Fruit fly (Drosophila melanogaster) whole organism, embryonic: ENCODE data around the gene CG32639.
A peak's percentile ranks its signal among the peaks of the same experiment; 100 is the strongest.

Source experiments
- CG10209 ChIP-seq: fragments of 200-800 bp; sonication (Bioruptor generic); optimal IDR thresholded peaks from 3 replicates; lab custom pipeline; 2017; ENCODE audit warnings: missing biosample characterization, mild to moderate bottlenecking, missing genetic modification characterization, missing genetic modification reagents
- CG10267 ChIP-seq: fragments of 200-800 bp; sonication (Bioruptor generic); optimal IDR thresholded peaks from 2 replicates; lab custom pipeline; 2018; ENCODE audit warnings: missing biosample characterization, mild to moderate bottlenecking, missing genetic modification characterization, moderate library complexity
- CG10321 ChIP-seq: fragments of 200-800 bp; sonication (Bioruptor generic); IDR thresholded peaks from 2 replicates; pipeline ENCODE4 v1.3.6; 2022; ENCODE audit warnings: missing biosample characterization, missing genetic modification characterization
- CG10366 ChIP-seq: fragments of 200-800 bp; sonication (Bioruptor generic); IDR thresholded peaks from 2 replicates; pipeline ENCODE4 v1.3.6; 2022; ENCODE audit warnings: missing biosample characterization, missing genetic modification characterization
- CG11093 ChIP-seq: fragments of 200-800 bp; sonication (Bioruptor generic); IDR thresholded peaks from 3 replicates; pipeline ENCODE4 v1.3.6; 2022; ENCODE audit warnings: missing biosample characterization, missing genetic modification characterization
- CG11560 ChIP-seq: fragments of 200-800 bp; sonication (Bioruptor generic); IDR thresholded peaks from 3 replicates; pipeline ENCODE4 v1.3.6; 2022; ENCODE audit warnings: missing biosample characterization, missing genetic modification characterization
- CG13123 ChIP-seq: fragments of 200-800 bp; sonication (Bioruptor generic); optimal IDR thresholded peaks from 2 replicates; lab custom pipeline; 2016; ENCODE audit warnings: missing biosample characterization, missing genetic modification characterization
- CG13624 ChIP-seq: fragments of 200-800 bp; sonication (Bioruptor generic); optimal IDR thresholded peaks from 2 replicates; lab custom pipeline; 2016; ENCODE audit warnings: missing biosample characterization, missing genetic modification characterization
- CG14441 ChIP-seq: fragments of 200-800 bp; sonication (Bioruptor generic); IDR thresholded peaks from 2 replicates; pipeline ENCODE4 v1.3.6; 2022; ENCODE audit warnings: missing biosample characterization, missing genetic modification characterization
- CG16779 ChIP-seq: fragments of 200-800 bp; sonication (Bioruptor generic); IDR thresholded peaks from 2 replicates; pipeline ENCODE4 v1.3.6; 2022; ENCODE audit warnings: missing biosample characterization, missing genetic modification characterization
- CG17186 ChIP-seq: fragments of 200-800 bp; sonication (Bioruptor generic); optimal IDR thresholded peaks from 3 replicates; lab custom pipeline; 2017; ENCODE audit warnings: missing biosample characterization, missing genetic modification reagents, missing genetic modification characterization
- CG17912 ChIP-seq: fragments of 200-800 bp; sonication (Bioruptor generic); optimal IDR thresholded peaks from 2 replicates; lab custom pipeline; 2018; ENCODE audit warnings: missing biosample characterization, mild to moderate bottlenecking, missing genetic modification characterization
- CG2120 ChIP-seq: fragments of 200-800 bp; sonication (Bioruptor generic); optimal IDR thresholded peaks from 3 replicates; lab custom pipeline; 2016; ENCODE audit warnings: missing biosample characterization, missing genetic modification characterization
- CG2199 ChIP-seq: fragments of 200-800 bp; sonication (Bioruptor generic); IDR thresholded peaks from 3 replicates; pipeline ENCODE4 v1.3.6; 2022; ENCODE audit warnings: missing biosample characterization, missing genetic modification characterization
- CG2678 ChIP-seq: fragments of 200-800 bp; sonication (Bioruptor generic); optimal IDR thresholded peaks from 3 replicates; lab custom pipeline; 2019; ENCODE audit warnings: missing biosample characterization, mild to moderate bottlenecking, missing genetic modification characterization, moderate library complexity
- CG31224 ChIP-seq: fragments of 200-800 bp; sonication (Bioruptor generic); IDR thresholded peaks from 2 replicates; pipeline ENCODE4 v1.3.6; 2022; ENCODE audit warnings: missing biosample characterization, missing genetic modification characterization
- CG3995 ChIP-seq: fragments of 200-800 bp; sonication (Bioruptor generic); optimal IDR thresholded peaks from 3 replicates; lab custom pipeline; 2016; ENCODE audit warnings: missing biosample characterization, missing genetic modification characterization
- CG4404 ChIP-seq: fragments of 200-800 bp; sonication (Bioruptor generic); IDR thresholded peaks from 2 replicates; pipeline ENCODE4 v1.3.6; 2022; ENCODE audit warnings: missing biosample characterization, missing genetic modification characterization
- CG7963 ChIP-seq: fragments of 200-800 bp; sonication (Bioruptor generic); IDR thresholded peaks from 3 replicates; pipeline ENCODE4 v1.3.6; 2022; ENCODE audit warnings: missing biosample characterization, missing genetic modification characterization; ENCODE audit not compliant: partially characterized antibody
- CG8765 ChIP-seq: fragments of 200-800 bp; sonication (Bioruptor generic); IDR thresholded peaks from 2 replicates; pipeline ENCODE4 v1.3.6; 2022; ENCODE audit warnings: missing biosample characterization, missing genetic modification characterization
- CG9437 ChIP-seq: fragments of 200-800 bp; sonication (Bioruptor generic); optimal IDR thresholded peaks from 2 replicates; lab custom pipeline; 2018; ENCODE audit warnings: missing biosample characterization, mild to moderate bottlenecking, missing genetic modification characterization
- CG9817 ChIP-seq: fragments of 200-800 bp; sonication (Bioruptor generic); optimal IDR thresholded peaks from 2 replicates; lab custom pipeline; 2018; ENCODE audit warnings: missing biosample characterization, mild to moderate bottlenecking, missing genetic modification characterization, moderate library complexity
- CoRest ChIP-seq: fragments of 200-800 bp; sonication (Bioruptor generic); optimal IDR thresholded peaks from 3 replicates; lab custom pipeline; 2018; ENCODE audit warnings: missing biosample characterization, mild to moderate bottlenecking, missing genetic modification characterization, moderate library complexity
- E2f2 ChIP-seq: fragments of 200-800 bp; sonication (Bioruptor generic); IDR thresholded peaks from 2 replicates; pipeline ENCODE4 v1.3.6; 2022; ENCODE audit warnings: missing biosample characterization, missing genetic modification characterization
- H2.0 ChIP-seq: fragments of 200-800 bp; sonication (Bioruptor generic); IDR thresholded peaks from 2 replicates; pipeline ENCODE4 v1.3.6; 2022; ENCODE audit warnings: missing biosample characterization, missing genetic modification characterization
- Hr3 ChIP-seq: fragments of 200-800 bp; sonication (Bioruptor generic); optimal IDR thresholded peaks from 3 replicates; lab custom pipeline; 2016; ENCODE audit warnings: missing biosample characterization, missing genetic modification characterization
- Hr51 ChIP-seq, 2 experiments: fragments of 200-800 bp; sonication (Bioruptor generic); optimal IDR thresholded peaks; 2 replicates in 1 of 2; 3 replicates in 1 of 2; lab custom pipeline; 2016 to 2018; ENCODE audit warnings: missing biosample characterization in 2 of 2, missing genetic modification characterization in 2 of 2, mild to moderate bottlenecking in 1 of 2, moderate library complexity in 1 of 2
- NC2α ChIP-seq: fragments of 200-800 bp; sonication (Bioruptor generic); optimal IDR thresholded peaks from 2 replicates; lab custom pipeline; 2016; ENCODE audit warnings: missing biosample characterization, missing genetic modification characterization
- Nf-YB ChIP-seq: fragments of 200-800 bp; sonication (Bioruptor generic); optimal IDR thresholded peaks from 3 replicates; lab custom pipeline; 2019; ENCODE audit warnings: missing biosample characterization, mild to moderate bottlenecking, missing genetic modification characterization, moderate library complexity
- Nf-YC ChIP-seq: fragments of 200-800 bp; optimal IDR thresholded peaks from 3 replicates; lab custom pipeline; 2019; ENCODE audit warnings: missing biosample characterization, mild to moderate bottlenecking, missing genetic modification characterization, moderate library complexity
- Side ChIP-seq: fragments of 200-800 bp; sonication (Bioruptor generic); optimal IDR thresholded peaks from 2 replicates; lab custom pipeline; 2016; ENCODE audit warnings: missing biosample characterization, missing genetic modification characterization
- Sry-β ChIP-seq: fragments of 200-800 bp; sonication (Bioruptor generic); optimal IDR thresholded peaks from 2 replicates; lab custom pipeline; 2018; ENCODE audit warnings: missing biosample characterization, mild to moderate bottlenecking, missing genetic modification characterization, moderate library complexity
- Taf1 ChIP-seq: fragments of 200-800 bp; sonication (Bioruptor generic); IDR thresholded peaks from 2 replicates; pipeline ENCODE4 v1.3.6; 2022; ENCODE audit warnings: missing biosample characterization, missing genetic modification characterization
- Vsx1 ChIP-seq: fragments of 200-800 bp; sonication (Bioruptor generic); optimal IDR thresholded peaks from 2 replicates; lab custom pipeline; 2017; ENCODE audit warnings: missing biosample characterization, mild to moderate bottlenecking, missing genetic modification characterization, missing genetic modification reagents
- Xbp1 ChIP-seq: fragments of 200-800 bp; sonication (Bioruptor generic); optimal IDR thresholded peaks from 3 replicates; lab custom pipeline; 2016; ENCODE audit warnings: missing biosample characterization, mild to moderate bottlenecking, missing genetic modification characterization
- chif ChIP-seq, 2 experiments: fragments of 200-800 bp; sonication (Bioruptor generic); optimal IDR thresholded peaks; 3 replicates each; lab custom pipeline; 2016; ENCODE audit warnings: missing biosample characterization in 2 of 2, missing genetic modification characterization in 2 of 2
- chm ChIP-seq: fragments of 200-800 bp; sonication (Bioruptor generic); IDR thresholded peaks from 2 replicates; pipeline ENCODE4 v1.3.6; 2022; ENCODE audit warnings: missing biosample characterization, missing genetic modification characterization
- crc ChIP-seq: fragments of 200-800 bp; sonication (Bioruptor generic); optimal IDR thresholded peaks from 2 replicates; lab custom pipeline; 2016; ENCODE audit warnings: missing biosample characterization, missing genetic modification characterization
- ems ChIP-seq: fragments of 200-800 bp; sonication (Bioruptor generic); optimal IDR thresholded peaks from 3 replicates; lab custom pipeline; 2016; ENCODE audit warnings: missing biosample characterization, missing genetic modification characterization
- eve ChIP-seq, 2 experiments: fragments of >200 bp; optimal IDR thresholded peaks; 2 replicates each; lab custom pipeline; 2017; ENCODE audit warnings: missing biosample characterization in 2 of 2, missing genetic modification characterization in 2 of 2
- ftz-f1 ChIP-seq: fragments of 200-800 bp; sonication (Bioruptor generic); optimal IDR thresholded peaks from 2 replicates; lab custom pipeline; 2016; ENCODE audit warnings: missing biosample characterization, missing genetic modification characterization
- gsb ChIP-seq: fragments of 200-800 bp; sonication (Bioruptor generic); IDR thresholded peaks from 2 replicates; pipeline ENCODE4 v1.3.6; 2022; ENCODE audit warnings: missing biosample characterization, missing genetic modification characterization
- h ChIP-seq: fragments of >200 bp; optimal IDR thresholded peaks from 2 replicates; lab custom pipeline; 2017
- nau ChIP-seq: fragments of 200-800 bp; sonication (Bioruptor generic); optimal IDR thresholded peaks from 3 replicates; lab custom pipeline; 2017; ENCODE audit warnings: missing biosample characterization, mild to moderate bottlenecking, missing genetic modification characterization, missing genetic modification reagents
- nmo ChIP-seq: fragments of 200-800 bp; sonication (Bioruptor generic); optimal IDR thresholded peaks from 2 replicates; lab custom pipeline; 2018; ENCODE audit warnings: missing biosample characterization, mild to moderate bottlenecking, missing genetic modification characterization, moderate library complexity
- pzg ChIP-seq: fragments of 200-800 bp; sonication (Bioruptor generic); optimal IDR thresholded peaks from 3 replicates; lab custom pipeline; 2018; ENCODE audit warnings: missing biosample characterization, mild to moderate bottlenecking, missing genetic modification characterization, moderate library complexity
- scrt ChIP-seq: fragments of 200-800 bp; sonication (Bioruptor generic); optimal IDR thresholded peaks from 2 replicates; lab custom pipeline; 2018; ENCODE audit warnings: missing biosample characterization, mild to moderate bottlenecking, missing genetic modification characterization, moderate library complexity
- tio ChIP-seq: fragments of 200-800 bp; sonication (Bioruptor generic); optimal IDR thresholded peaks from 2 replicates; lab custom pipeline; 2017; ENCODE audit warnings: missing biosample characterization, missing genetic modification characterization, inconsistent platforms
- unpg ChIP-seq: fragments of 200-800 bp; sonication (Bioruptor generic); optimal IDR thresholded peaks from 3 replicates; lab custom pipeline; 2018; ENCODE audit warnings: missing biosample characterization, mild to moderate bottlenecking, missing genetic modification characterization, moderate library complexity
- wek ChIP-seq: fragments of 200-800 bp; sonication (Bioruptor generic); optimal IDR thresholded peaks from 3 replicates; lab custom pipeline; 2018; ENCODE audit warnings: missing biosample characterization, mild to moderate bottlenecking, missing genetic modification characterization, moderate library complexity

CG32639 gene

dm6 chrX:13277580-13278467 lies 41.5 kb upstream of the CG32639 start (continued):
- no peak; the same call in 2 of the 3 replicates for TF ChIP-seq CG7963 (GFP tag; lab: Robert Waterston, UW)
- TF ChIP-seq CG2120 (GFP tag; lab: Kevin White, UChicago), result no peak
- no peak for TF ChIP-seq CG8765
- no peak for TF ChIP-seq Side (GFP tag; lab: Kevin White, UChicago)
- no peak for TF ChIP-seq gsb (GFP tag; lab: Robert Waterston, UW)
- TF ChIP-seq ftz-f1 (GFP tag; lab: Kevin White, UChicago), result no peak
- TF ChIP-seq CG17186 (GFP tag; lab: Kevin White, UChicago), result no peak
- TF ChIP-seq CG2678 (tag; lab: Kevin White, UChicago), result no peak
- no peak for TF ChIP-seq Hr3
- TF ChIP-seq CG11093 (GFP tag; lab: Robert Waterston, UW), result no peak
- TF ChIP-seq CG3995 (GFP tag; lab: Kevin White, UChicago), result no peak
- TF ChIP-seq pzg (GFP tag; lab: Kevin White, UChicago), result no peak
- no peak for TF ChIP-seq CG2199 (GFP tag; lab: Robert Waterston, UW)
- no peak for TF ChIP-seq crc (GFP tag; lab: Kevin White, UChicago)
- no peak for TF ChIP-seq CG10321 (GFP tag; lab: Robert Waterston, UW)
- peak; percentile 8 for TF ChIP-seq unpg (GFP tag; lab: Kevin White, UChicago)
- peak; percentile 30; the same call in 1 of the 2 replicates for TF ChIP-seq CG14441 (GFP tag; lab: Robert Waterston, UW)
- TF ChIP-seq ems (GFP tag; lab: Kevin White, UChicago), result peak; percentile 21
- TF ChIP-seq Xbp1 (GFP tag; lab: Kevin White, UChicago), result peak; percentile 8
- TF ChIP-seq Nf-YB, result no peak
- TF ChIP-seq Nf-YC, result no peak
- peak; percentile 24 for TF ChIP-seq CG13624 (GFP tag; lab: Kevin White, UChicago)
- TF ChIP-seq CG9817 (tag; lab: Kevin White, UChicago), result peak; percentile 0
- TF ChIP-seq CG4404, result no peak
- no peak for TF ChIP-seq nmo (GFP tag; lab: Kevin White, UChicago)
- TF ChIP-seq chif (GFP tag; optimal IDR thresholded peaks at IDR 0.05; lab: Kevin White, UChicago), result no peak
- no peak for TF ChIP-seq chm
- TF ChIP-seq scrt, result peak; percentile 5
- no peak for TF ChIP-seq E2f2 (GFP tag; lab: Robert Waterston, UW)
- no peak for TF ChIP-seq h
- no peak for TF ChIP-seq Sry-β (GFP tag; lab: Kevin White, UChicago)
- no peak for TF ChIP-seq CG17912 (GFP tag; lab: Kevin White, UChicago)
- peak in 1 of 2 experiments; percentile 39 for TF ChIP-seq Hr51 (GFP tag; optimal IDR thresholded peaks at IDR 0.05; lab: Kevin White, UChicago)
- no peak for TF ChIP-seq CG10267
- no peak for TF ChIP-seq CG13123 (GFP tag; lab: Kevin White, UChicago)
- peak in 1 of 2 experiments; percentile 25 for TF ChIP-seq eve (GFP tag; optimal IDR thresholded peaks at IDR 0.05; lab: Kevin White, UChicago)
- TF ChIP-seq Taf1, result no peak
- TF ChIP-seq CG16779, result no peak
- no peak for TF ChIP-seq CG9437
- TF ChIP-seq Vsx1 (GFP tag; lab: Kevin White, UChicago), result no peak
- no peak for TF ChIP-seq tio (GFP tag; lab: Kevin White, UChicago)
- TF ChIP-seq CG10209 (GFP tag; lab: Kevin White, UChicago), result no peak
- no peak for TF ChIP-seq CoRest (tag; lab: Kevin White, UChicago)
- no peak for TF ChIP-seq nau (GFP tag; lab: Kevin White, UChicago)
- no peak for TF ChIP-seq CG11560 (tag; lab: Robert Waterston, UW)
- no peak for TF ChIP-seq CG10366 (GFP tag; lab: Robert Waterston, UW)
- TF ChIP-seq H2.0 (GFP tag; lab: Robert Waterston, UW), result no peak
- TF ChIP-seq wek (GFP tag; lab: Kevin White, UChicago), result no peak
- TF ChIP-seq CG31224 (GFP tag; lab: Robert Waterston, UW), result no peak
- no peak for TF ChIP-seq NC2α (GFP tag; lab: Kevin White, UChicago)
